Worm (Caenorhabditis elegans) whole organism, L4 larva: ENCODE measurements around the gene Y58A7A.4.

Experiments used
- F37D6.2 ChIP-seq: sonication (generic microtip); optimal IDR thresholded peaks from 2 replicates; lab custom pipeline; 2016; ENCODE audit warnings: mild to moderate bottlenecking, missing genetic modification characterization, missing compliant biosample characterization
- F49E8.2 ChIP-seq: sonication (generic microtip); optimal IDR thresholded peaks from 2 replicates; lab custom pipeline; 2016; ENCODE audit warnings: missing compliant biosample characterization, mild to moderate bottlenecking, missing genetic modification characterization, borderline replicate concordance
- T26A8.4 ChIP-seq: fragments of 200-800 bp; sonication (Bioruptor generic); IDR thresholded peaks from 2 replicates; pipeline ENCODE4 v1.3.6; 2022; ENCODE audit warnings: missing genetic modification characterization, missing compliant biosample characterization
- aly-2 ChIP-seq: sonication (generic microtip); optimal IDR thresholded peaks from 2 replicates; lab custom pipeline; 2018; ENCODE audit warnings: missing biosample characterization, missing genetic modification characterization
- arid-1 ChIP-seq: fragments of 200-800 bp; sonication (Bioruptor generic); conservative IDR thresholded peaks from 2 replicates; pipeline ENCODE4 v1.3.6; 2022; ENCODE audit warnings: missing genetic modification reagents, missing genetic modification characterization, missing compliant biosample characterization
- attf-4 ChIP-seq: sonication (generic microtip); optimal IDR thresholded peaks from 3 replicates; lab custom pipeline; 2017; ENCODE audit warnings: missing biosample characterization, missing genetic modification characterization
- ceh-20 ChIP-seq: fragments of 200-800 bp; sonication (Bioruptor generic); IDR thresholded peaks from 2 replicates; pipeline ENCODE4 v1.3.6; 2022; ENCODE audit warnings: missing genetic modification reagents, missing genetic modification characterization, missing compliant biosample characterization
- ceh-28 ChIP-seq: fragments of 150-350 bp; optimal IDR thresholded peaks from 2 replicates; lab custom pipeline; 2014; ENCODE audit warnings: missing biosample characterization, missing genetic modification reagents, missing genetic modification characterization
- ceh-32 ChIP-seq: sonication (generic microtip); optimal IDR thresholded peaks from 2 replicates; lab custom pipeline; 2016; ENCODE audit warnings: mild to moderate bottlenecking, missing genetic modification characterization, missing compliant biosample characterization; ENCODE audit not compliant: poor library complexity
- ctbp-1 ChIP-seq: fragments of 200-800 bp; sonication (Bioruptor generic); IDR thresholded peaks from 2 replicates; pipeline ENCODE4 v1.3.6; 2022; ENCODE audit warnings: missing genetic modification reagents, missing genetic modification characterization, missing compliant biosample characterization
- daf-16 ChIP-seq, 3 experiments: sonication (generic microtip); optimal IDR thresholded peaks; 2 replicates each; lab custom pipeline; 2016 to 2017; ENCODE audit warnings: missing genetic modification characterization in 3 of 3, missing genetic modification reagents in 3 of 3, mild to moderate bottlenecking in 2 of 3, missing compliant biosample characterization in 2 of 3, missing biosample characterization in 1 of 3, moderate library complexity in 1 of 3
- daf-19 ChIP-seq: fragments of 200-800 bp; sonication (Bioruptor generic); conservative IDR thresholded peaks from 2 replicates; pipeline ENCODE4 v1.3.6; 2022; ENCODE audit warnings: missing genetic modification characterization, missing compliant biosample characterization
- dmd-6 ChIP-seq: fragments of 200-800 bp; sonication (Bioruptor generic); IDR thresholded peaks from 2 replicates; pipeline ENCODE4 v1.3.6; 2022; ENCODE audit warnings: missing genetic modification reagents, missing genetic modification characterization, missing compliant biosample characterization
- dmd-9 ChIP-seq: fragments of 200-800 bp; sonication (Bioruptor generic); IDR thresholded peaks from 2 replicates; pipeline ENCODE4 v1.3.6; 2022; ENCODE audit warnings: missing genetic modification reagents, missing genetic modification characterization, missing compliant biosample characterization
- duxl-1 ChIP-seq: sonication (generic microtip); optimal IDR thresholded peaks from 2 replicates; lab custom pipeline; 2016; ENCODE audit warnings: mild to moderate bottlenecking, missing genetic modification characterization, moderate library complexity, missing compliant biosample characterization; ENCODE audit not compliant: poor library complexity
- dve-1 ChIP-seq: sonication (generic microtip); optimal IDR thresholded peaks from 2 replicates; lab custom pipeline; 2017; ENCODE audit warnings: antibody characterized with exemption, mild to moderate bottlenecking, missing genetic modification characterization, missing compliant biosample characterization; ENCODE audit not compliant: insufficient read depth
- egl-43 ChIP-seq: fragments of 200-800 bp; sonication (Bioruptor generic); IDR thresholded peaks from 2 replicates; pipeline ENCODE4 v1.3.6; 2022; ENCODE audit warnings: missing genetic modification reagents, missing genetic modification characterization, missing compliant biosample characterization
- fkh-10 ChIP-seq: fragments of 150-350 bp; optimal IDR thresholded peaks from 2 replicates; lab custom pipeline; 2014; ENCODE audit warnings: missing biosample characterization, missing genetic modification reagents, missing genetic modification characterization
- gei-8 ChIP-seq: fragments of 200-800 bp; sonication (Bioruptor generic); optimal IDR thresholded peaks from 2 replicates; lab custom pipeline; 2018; ENCODE audit warnings: mild to moderate bottlenecking, missing genetic modification characterization, missing compliant biosample characterization
- hif-1 ChIP-seq, 2 experiments: sonication (generic microtip); optimal IDR thresholded peaks; 2 replicates each; lab custom pipeline; 2016 to 2017; ENCODE audit warnings: missing compliant biosample characterization in 2 of 2, missing genetic modification characterization in 2 of 2, missing genetic modification reagents in 2 of 2, missing genotype in 2 of 2, mild to moderate bottlenecking in 1 of 2
- hlh-11 ChIP-seq: fragments of 200-800 bp; sonication (Bioruptor generic); optimal IDR thresholded peaks from 2 replicates; lab custom pipeline; 2018; ENCODE audit warnings: mild to moderate bottlenecking, missing genetic modification characterization, missing compliant biosample characterization
- lin-15B ChIP-seq: fragments of 150-350 bp; sonication (generic microtip); optimal IDR thresholded peaks from 3 replicates; lab custom pipeline; 2014; ENCODE audit warnings: missing biosample characterization, missing genetic modification characterization
- lin-29 ChIP-seq: fragments of 200-800 bp; sonication (Bioruptor generic); IDR thresholded peaks from 2 replicates; pipeline ENCODE4 v1.3.6; 2022; ENCODE audit warnings: missing genetic modification reagents, missing genetic modification characterization, missing compliant biosample characterization
- lin-38 ChIP-seq: fragments of 200-800 bp; sonication (Bioruptor generic); IDR thresholded peaks from 2 replicates; pipeline ENCODE4 v1.3.6; 2022; ENCODE audit warnings: missing genetic modification reagents, missing genetic modification characterization, missing compliant biosample characterization
- madf-9 ChIP-seq: fragments of 200-800 bp; sonication (Bioruptor generic); conservative IDR thresholded peaks from 2 replicates; pipeline ENCODE4 v1.3.6; 2022; ENCODE audit warnings: missing genetic modification reagents, missing genetic modification characterization, missing compliant biosample characterization
- mdt-29 ChIP-seq: fragments of 200-800 bp; sonication (Bioruptor generic); IDR thresholded peaks from 2 replicates; pipeline ENCODE4 v1.3.6; 2022; ENCODE audit warnings: missing genetic modification reagents, missing genetic modification characterization, missing compliant biosample characterization
- mxl-2 ChIP-seq: fragments of 200-800 bp; sonication (Bioruptor generic); conservative IDR thresholded peaks from 2 replicates; pipeline ENCODE4 v1.3.6; 2022; ENCODE audit warnings: missing genetic modification reagents, missing genetic modification characterization, missing compliant biosample characterization
- mxl-3 ChIP-seq: fragments of 200-800 bp; sonication (Bioruptor generic); optimal IDR thresholded peaks from 2 replicates; lab custom pipeline; 2018; ENCODE audit warnings: mild to moderate bottlenecking, missing genetic modification characterization, missing compliant biosample characterization
- nhr-10 ChIP-seq: fragments of 150-350 bp; optimal IDR thresholded peaks from 2 replicates; lab custom pipeline; 2014; ENCODE audit warnings: missing biosample characterization, missing genetic modification characterization
- nhr-102 ChIP-seq: sonication (generic microtip); optimal IDR thresholded peaks from 2 replicates; lab custom pipeline; 2016; ENCODE audit warnings: mild to moderate bottlenecking, missing genetic modification characterization, moderate library complexity, missing compliant biosample characterization
- nhr-11 ChIP-seq: fragments of 150-350 bp; optimal IDR thresholded peaks from 2 replicates; lab custom pipeline; 2014; ENCODE audit warnings: missing biosample characterization, missing genetic modification characterization
- nhr-111 ChIP-seq: fragments of 200-800 bp; sonication (Bioruptor generic); optimal IDR thresholded peaks from 2 replicates; lab custom pipeline; 2018; ENCODE audit warnings: mild to moderate bottlenecking, missing genetic modification characterization, missing compliant biosample characterization
- nhr-28 ChIP-seq: fragments of 150-350 bp; optimal IDR thresholded peaks from 2 replicates; lab custom pipeline; 2014; ENCODE audit warnings: missing biosample characterization, missing genetic modification characterization
- nhr-42 ChIP-seq: fragments of 200-800 bp; sonication (Bioruptor generic); IDR thresholded peaks from 2 replicates; pipeline ENCODE4 v1.3.6; 2022; ENCODE audit warnings: missing genetic modification characterization, missing compliant biosample characterization
- nhr-6 ChIP-seq: fragments of 150-350 bp; optimal IDR thresholded peaks from 2 replicates; lab custom pipeline; 2014; ENCODE audit warnings: missing biosample characterization, missing genetic modification characterization
- nhr-76 ChIP-seq: fragments of 150-350 bp; optimal IDR thresholded peaks from 2 replicates; lab custom pipeline; 2014; ENCODE audit warnings: missing biosample characterization, missing genetic modification characterization
- nhr-77 ChIP-seq: fragments of 150-350 bp; optimal IDR thresholded peaks from 2 replicates; lab custom pipeline; 2014; ENCODE audit warnings: missing biosample characterization, missing genetic modification characterization
- saeg-2 ChIP-seq: fragments of 200-800 bp; sonication (Bioruptor generic); IDR thresholded peaks from 2 replicates; pipeline ENCODE4 v1.3.6; 2022; ENCODE audit warnings: missing genetic modification reagents, missing genetic modification characterization, missing compliant biosample characterization
- set-16 ChIP-seq: fragments of 200-800 bp; sonication (Bioruptor generic); IDR thresholded peaks from 2 replicates; pipeline ENCODE4 v1.3.6; 2022; ENCODE audit warnings: missing genetic modification reagents, missing genetic modification characterization, missing compliant biosample characterization
- snpc-1.2 ChIP-seq: fragments of 200-800 bp; sonication (Bioruptor generic); IDR thresholded peaks from 2 replicates; pipeline ENCODE4 v1.3.6; 2022; ENCODE audit warnings: missing genetic modification reagents, missing genetic modification characterization, missing compliant biosample characterization
- spr-3 ChIP-seq: fragments of 200-800 bp; sonication (Bioruptor generic); optimal IDR thresholded peaks from 2 replicates; lab custom pipeline; 2018; ENCODE audit warnings: mild to moderate bottlenecking, missing genetic modification characterization, missing compliant biosample characterization
- tra-1 ChIP-seq: fragments of 200-800 bp; sonication (Bioruptor generic); IDR thresholded peaks from 2 replicates; pipeline ENCODE4 v1.3.6; 2022; ENCODE audit warnings: missing genetic modification reagents, missing genetic modification characterization, missing compliant biosample characterization
- unc-130 ChIP-seq: sonication (generic microtip); optimal IDR thresholded peaks from 2 replicates; lab custom pipeline; 2016; ENCODE audit warnings: missing genetic modification reagents, missing genetic modification characterization, missing compliant biosample characterization
- vab-7 ChIP-seq: fragments of 200-800 bp; sonication (Bioruptor generic); IDR thresholded peaks from 2 replicates; pipeline ENCODE4 v1.3.6; 2022; ENCODE audit warnings: missing genetic modification reagents, missing genetic modification characterization, missing compliant biosample characterization
- zfp-3 ChIP-seq: fragments of 200-800 bp; sonication (Bioruptor generic); conservative IDR thresholded peaks from 2 replicates; pipeline ENCODE4 v1.3.6; 2022; ENCODE audit warnings: missing genetic modification reagents, missing genetic modification characterization, missing compliant biosample characterization
- zip-2 ChIP-seq: fragments of 150-350 bp; optimal IDR thresholded peaks from 2 replicates; lab custom pipeline; 2014; ENCODE audit warnings: missing biosample characterization, missing genetic modification characterization
- ztf-11 ChIP-seq: fragments of 150-350 bp; optimal IDR thresholded peaks from 2 replicates; lab custom pipeline; 2014; ENCODE audit warnings: missing biosample characterization, missing genetic modification characterization
- ztf-7 ChIP-seq: fragments of 150-350 bp; optimal IDR thresholded peaks from 2 replicates; lab custom pipeline; 2014; ENCODE audit warnings: missing biosample characterization, missing genetic modification characterization

Gene Y58A7A.4

DNA sequence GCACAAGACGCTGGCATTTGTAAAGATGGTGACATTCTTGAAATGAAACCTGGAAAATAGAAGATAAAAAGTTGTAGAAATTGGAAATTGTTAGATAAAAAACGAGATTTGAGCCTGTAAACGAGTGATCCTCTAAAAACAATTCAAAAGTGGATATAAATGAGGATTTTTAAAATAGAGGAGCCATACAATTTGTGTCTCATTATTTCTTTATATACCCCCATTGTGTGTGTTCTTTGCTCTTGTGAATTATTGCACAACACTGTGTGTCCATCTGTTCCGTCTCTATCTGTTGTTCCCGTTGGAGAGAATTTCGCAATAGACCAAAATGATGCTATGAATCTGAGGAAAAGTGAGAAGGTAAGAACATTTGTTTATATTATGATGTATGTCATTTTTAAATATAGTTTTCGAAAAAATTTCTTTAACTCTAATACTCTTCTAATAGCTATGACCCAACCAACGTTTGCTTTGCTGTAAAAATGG, 2.2 kb upstream of the Y58A7A.4 start, which contains the start of gene Y58A7A.5 (continued):
- no peak for TF ChIP-seq madf-9 (GFP tag; lab: Robert Waterston, UW)

DNA sequence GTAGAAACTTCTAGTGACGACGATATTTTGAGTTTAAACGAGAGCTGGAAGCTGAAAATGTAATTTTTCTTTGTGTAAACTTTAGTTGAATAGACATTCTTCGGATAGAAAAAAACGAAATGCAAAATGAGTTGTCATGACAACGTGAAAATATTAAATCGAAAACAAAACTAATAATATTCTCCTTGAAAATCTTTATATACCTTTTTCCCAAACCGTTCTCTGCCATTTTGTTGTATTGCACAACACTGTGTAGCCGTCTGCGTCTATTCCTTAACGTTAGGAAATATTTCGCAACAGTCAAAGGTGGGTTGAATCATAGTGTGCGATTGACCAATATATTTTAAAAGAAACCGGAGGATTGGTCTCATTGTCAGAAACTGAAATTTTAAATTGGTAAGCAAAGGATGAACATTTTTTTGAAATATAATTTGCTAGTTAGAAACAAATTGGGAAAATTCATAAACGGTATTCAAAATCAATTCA, 3.9 kb downstream of the Y58A7A.4 start, which contains the start of gene Y58A7A.3:
Gene Y58A7A.3 (minus strand): TSS at position 51 of the 486 bp plus-strand sequence.
- no peak for TF ChIP-seq nhr-11 (tag; lab: Kevin White, UChicago)
- TF ChIP-seq mxl-3 = peak; percentile 32
- no peak for TF ChIP-seq duxl-1
- peak; percentile 56 for TF ChIP-seq hlh-11 (tag; lab: Kevin White, UChicago)
- no peak for TF ChIP-seq nhr-42 (GFP tag; lab: Robert Waterston, UW)
- no peak for TF ChIP-seq spr-3 (GFP tag; lab: Kevin White, UChicago)
- peak; percentile 100 for TF ChIP-seq zip-2 (tag; lab: Kevin White, UChicago)
- TF ChIP-seq ztf-7 (tag; lab: Kevin White, UChicago) = peak; percentile 98
- TF ChIP-seq ceh-28 (tag; lab: Kevin White, UChicago) = no peak
- no peak for TF ChIP-seq mdt-29 (GFP tag; lab: Robert Waterston, UW)
- no peak for TF ChIP-seq F37D6.2 (tag; lab: Kevin White, UChicago)
- TF ChIP-seq nhr-77 (tag; lab: Kevin White, UChicago) = peak; percentile 30
- no peak for TF ChIP-seq lin-29
- peak; percentile 37; the same call in 1 of the 2 replicates for TF ChIP-seq dmd-6 (GFP tag; lab: Robert Waterston, UW)
- peak in 1 of 2 experiments; percentile 54 for TF ChIP-seq hif-1 (tag; optimal IDR thresholded peaks at IDR 0.05; lab: Kevin White, UChicago)
- no peak for TF ChIP-seq dmd-9 (GFP tag; lab: Robert Waterston, UW)
- no peak for TF ChIP-seq nhr-76 (tag; lab: Kevin White, UChicago)
- no peak for TF ChIP-seq mxl-2 (GFP tag; lab: Robert Waterston, UW)
- peak; percentile 93 for TF ChIP-seq nhr-28 (tag; lab: Kevin White, UChicago)
- TF ChIP-seq ceh-20 (GFP tag; lab: Robert Waterston, UW) = no peak
- no peak for TF ChIP-seq snpc-1.2 (GFP tag; lab: Robert Waterston, UW)
- TF ChIP-seq madf-9 (GFP tag; lab: Robert Waterston, UW) = no peak
- TF ChIP-seq lin-38 (GFP tag; lab: Robert Waterston, UW) = no peak
- TF ChIP-seq arid-1 = no peak
- TF ChIP-seq F49E8.2 (tag; lab: Kevin White, UChicago) = no peak
- TF ChIP-seq nhr-10 = no peak
- TF ChIP-seq attf-4 = no peak
- TF ChIP-seq egl-43 (GFP tag; lab: Robert Waterston, UW) = no peak
- TF ChIP-seq set-16 (GFP tag; lab: Robert Waterston, UW) = no peak
- no peak for TF ChIP-seq vab-7 (GFP tag; lab: Robert Waterston, UW)
- no peak for TF ChIP-seq aly-2 (tag; lab: Kevin White, UChicago)
- no peak for TF ChIP-seq saeg-2 (GFP tag; lab: Robert Waterston, UW)
- peak; percentile 19 for TF ChIP-seq nhr-6 (tag; lab: Kevin White, UChicago)
- TF ChIP-seq dve-1 = peak; percentile 57
- TF ChIP-seq ctbp-1 (GFP tag; lab: Robert Waterston, UW) = no peak
- TF ChIP-seq ceh-32 = no peak
- no peak for TF ChIP-seq zfp-3 (GFP tag; lab: Robert Waterston, UW)
- no peak for TF ChIP-seq daf-16 (GFP tag; optimal IDR thresholded peaks at IDR 0.05; lab: Kevin White, UChicago)
- TF ChIP-seq daf-16 (tag; optimal IDR thresholded peaks at IDR 0.05; lab: Kevin White, UChicago) = peak; percentile 64
- TF ChIP-seq nhr-111 (GFP tag; lab: Kevin White, UChicago) = no peak
- no peak for TF ChIP-seq fkh-10 (GFP tag; lab: Kevin White, UChicago)
- no peak for TF ChIP-seq T26A8.4 (GFP tag; lab: Robert Waterston, UW)
- TF ChIP-seq nhr-102 = peak; percentile 31
- TF ChIP-seq gei-8 (GFP tag; lab: Kevin White, UChicago) = no peak
- no peak for TF ChIP-seq tra-1 (GFP tag; lab: Robert Waterston, UW)
- no peak for TF ChIP-seq daf-19 (GFP tag; lab: Robert Waterston, UW)
- TF ChIP-seq unc-130 (GFP tag; lab: Kevin White, UChicago) = no peak
- no peak for TF ChIP-seq ztf-11 (tag; lab: Kevin White, UChicago)
- TF ChIP-seq lin-15B (tag; lab: Kevin White, UChicago) = no peak
